Fruit fly (Drosophila melanogaster) whole organism, embryonic: ENCODE results near the gene Sirup.

Experiments used
- CG10209 ChIP-seq: fragments of 200-800 bp; sonication (Bioruptor generic); optimal IDR thresholded peaks from 3 replicates; lab custom pipeline; 2017; ENCODE audit warnings: missing biosample characterization, mild to moderate bottlenecking, missing genetic modification characterization, missing genetic modification reagents
- CG11456 ChIP-seq: fragments of 200-800 bp; sonication (Bioruptor generic); IDR thresholded peaks from 3 replicates; pipeline ENCODE4 v1.3.6; 2022; ENCODE audit warnings: missing biosample characterization, missing genetic modification characterization
- CG11504 ChIP-seq: fragments of 200-800 bp; sonication (Bioruptor generic); optimal IDR thresholded peaks from 3 replicates; lab custom pipeline; 2019; ENCODE audit warnings: missing biosample characterization, mild to moderate bottlenecking, missing genetic modification characterization, moderate library complexity
- CG12155 ChIP-seq: fragments of 200-800 bp; sonication (Bioruptor generic); optimal IDR thresholded peaks from 3 replicates; lab custom pipeline; 2016; ENCODE audit warnings: missing biosample characterization, missing genetic modification characterization
- CG12299 ChIP-seq: fragments of 200-800 bp; sonication (Bioruptor generic); optimal IDR thresholded peaks from 2 replicates; lab custom pipeline; 2018; ENCODE audit warnings: missing biosample characterization, mild to moderate bottlenecking, missing genetic modification characterization
- CG12744 ChIP-seq: fragments of 200-800 bp; sonication (Bioruptor generic); optimal IDR thresholded peaks from 2 replicates; lab custom pipeline; 2016; ENCODE audit warnings: missing biosample characterization, missing genetic modification characterization
- CG14050 ChIP-seq: fragments of 200-800 bp; sonication (Bioruptor generic); IDR thresholded peaks from 3 replicates; pipeline ENCODE4 v1.3.6; 2022; ENCODE audit warnings: missing biosample characterization, missing genetic modification characterization
- CG1529 ChIP-seq: fragments of 200-800 bp; sonication (Bioruptor generic); optimal IDR thresholded peaks from 3 replicates; lab custom pipeline; 2018; ENCODE audit warnings: missing biosample characterization, missing genetic modification characterization
- CG15479 ChIP-seq: fragments of 200-800 bp; sonication (Bioruptor generic); optimal IDR thresholded peaks from 3 replicates; lab custom pipeline; 2019; ENCODE audit warnings: missing biosample characterization, mild to moderate bottlenecking, missing genetic modification characterization, moderate library complexity
- CG15514 ChIP-seq: fragments of 200-800 bp; sonication (Bioruptor generic); optimal IDR thresholded peaks from 3 replicates; lab custom pipeline; 2017; ENCODE audit warnings: missing biosample characterization, missing genetic modification characterization, mild to moderate bottlenecking, moderate library complexity, missing genetic modification reagents
- CG17328 ChIP-seq: fragments of 200-800 bp; sonication (Bioruptor generic); IDR thresholded peaks from 2 replicates; pipeline ENCODE4 v1.3.6; 2022; ENCODE audit warnings: missing biosample characterization, missing genetic modification characterization
- CG18262 ChIP-seq: fragments of 200-800 bp; optimal IDR thresholded peaks from 3 replicates; lab custom pipeline; 2019; ENCODE audit warnings: missing biosample characterization, mild to moderate bottlenecking, missing genetic modification characterization, moderate library complexity
- CG31224 ChIP-seq: fragments of 200-800 bp; sonication (Bioruptor generic); IDR thresholded peaks from 2 replicates; pipeline ENCODE4 v1.3.6; 2022; ENCODE audit warnings: missing biosample characterization, missing genetic modification characterization
- CG42726 ChIP-seq: fragments of 200-800 bp; sonication (Bioruptor generic); IDR thresholded peaks from 2 replicates; pipeline ENCODE4 v1.3.6; 2022; ENCODE audit warnings: missing biosample characterization, missing genetic modification characterization; ENCODE audit not compliant: partially characterized antibody
- CG4360 ChIP-seq: fragments of 200-800 bp; sonication (Bioruptor generic); IDR thresholded peaks from 2 replicates; pipeline ENCODE4 v1.3.6; 2022; ENCODE audit warnings: missing biosample characterization, missing genetic modification characterization
- CG6791 ChIP-seq: fragments of 200-800 bp; sonication (Bioruptor generic); IDR thresholded peaks from 3 replicates; pipeline ENCODE4 v1.3.6; 2022; ENCODE audit warnings: missing biosample characterization, missing genetic modification characterization; ENCODE audit not compliant: partially characterized antibody
- CG6813 ChIP-seq: fragments of 200-800 bp; sonication (Bioruptor generic); optimal IDR thresholded peaks from 2 replicates; lab custom pipeline; 2017; ENCODE audit warnings: missing biosample characterization, missing genetic modification characterization, mild to moderate bottlenecking, moderate library complexity, missing genetic modification reagents
- CG8478 ChIP-seq: fragments of >200 bp; optimal IDR thresholded peaks from 2 replicates; lab custom pipeline; 2018
- CG9727 ChIP-seq: fragments of 200-800 bp; sonication (Bioruptor generic); optimal IDR thresholded peaks from 3 replicates; lab custom pipeline; 2017; ENCODE audit warnings: missing biosample characterization, mild to moderate bottlenecking, missing genetic modification characterization
- CHES-1-like ChIP-seq: fragments of 200-800 bp; sonication (Bioruptor generic); optimal IDR thresholded peaks from 2 replicates; lab custom pipeline; 2016; ENCODE audit warnings: missing biosample characterization, missing genetic modification characterization
- CTCF ChIP-seq: fragments of 200-800 bp; sonication (Bioruptor generic); optimal IDR thresholded peaks from 2 replicates; lab custom pipeline; 2017; ENCODE audit warnings: missing biosample characterization, mild to moderate bottlenecking, missing genetic modification characterization, moderate library complexity
- D19A ChIP-seq: fragments of 200-800 bp; optimal IDR thresholded peaks from 3 replicates; lab custom pipeline; 2019; ENCODE audit warnings: missing biosample characterization, mild to moderate bottlenecking, missing genetic modification characterization, moderate library complexity
- Drgx ChIP-seq: fragments of 200-800 bp; sonication (Bioruptor generic); IDR thresholded peaks from 2 replicates; pipeline ENCODE4 v1.3.6; 2022; ENCODE audit warnings: missing biosample characterization, missing genetic modification characterization
- Eip74EF ChIP-seq, 2 experiments: fragments of 200-800 bp in 1 of 2; fragments of >200 bp in 1 of 2; sonication (Bioruptor generic) in 1 of 2; optimal IDR thresholded peaks; 2 replicates each; lab custom pipeline; 2017 to 2019; ENCODE audit warnings: missing biosample characterization in 2 of 2, missing genetic modification characterization in 2 of 2, mild to moderate bottlenecking in 1 of 2, moderate library complexity in 1 of 2
- Hmx ChIP-seq: fragments of 200-800 bp; sonication (Bioruptor generic); optimal IDR thresholded peaks from 2 replicates; lab custom pipeline; 2016; ENCODE audit warnings: missing biosample characterization, missing genetic modification characterization
- Nf-YA ChIP-seq: fragments of 200-800 bp; sonication (Bioruptor generic); IDR thresholded peaks from 2 replicates; pipeline ENCODE4 v1.3.6; 2022; ENCODE audit warnings: missing biosample characterization, missing genetic modification characterization
- Scr ChIP-seq: fragments of 200-800 bp; sonication (Bioruptor generic); IDR thresholded peaks from 2 replicates; pipeline ENCODE4 v1.3.6; 2022; ENCODE audit warnings: missing biosample characterization, missing genetic modification characterization; ENCODE audit not compliant: partially characterized antibody
- Spps ChIP-seq: fragments of 200-800 bp; sonication (Bioruptor generic); optimal IDR thresholded peaks from 2 replicates; lab custom pipeline; 2018; ENCODE audit warnings: missing biosample characterization, mild to moderate bottlenecking, missing genetic modification characterization
- Xrp1 ChIP-seq: fragments of 200-800 bp; sonication (Bioruptor generic); IDR thresholded peaks from 2 replicates; pipeline ENCODE4 v1.3.6; 2022; ENCODE audit warnings: missing biosample characterization, missing genetic modification characterization
- chinmo ChIP-seq: fragments of 200-800 bp; sonication (Bioruptor generic); IDR thresholded peaks from 4 replicates; pipeline ENCODE4 v1.3.6; 2022; ENCODE audit warnings: missing biosample characterization, missing genetic modification characterization; ENCODE audit not compliant: partially characterized antibody
- chm ChIP-seq: fragments of 200-800 bp; sonication (Bioruptor generic); IDR thresholded peaks from 2 replicates; pipeline ENCODE4 v1.3.6; 2022; ENCODE audit warnings: missing biosample characterization, missing genetic modification characterization
- crp ChIP-seq, 2 experiments: fragments of 200-800 bp; sonication (Bioruptor generic); optimal IDR thresholded peaks; 2 replicates in 1 of 2; 3 replicates in 1 of 2; lab custom pipeline; 2017; ENCODE audit warnings: missing biosample characterization in 2 of 2, missing genetic modification characterization in 2 of 2, mild to moderate bottlenecking in 1 of 2, moderate library complexity in 1 of 2
- eyg ChIP-seq: fragments of 200-800 bp; sonication (Bioruptor generic); optimal IDR thresholded peaks from 3 replicates; lab custom pipeline; 2016; ENCODE audit warnings: missing biosample characterization, missing genetic modification characterization
- fd96Cb ChIP-seq: fragments of 200-800 bp; sonication (Bioruptor generic); optimal IDR thresholded peaks from 2 replicates; lab custom pipeline; 2018; ENCODE audit warnings: missing biosample characterization, mild to moderate bottlenecking, missing genetic modification characterization, moderate library complexity
- gcm2 ChIP-seq: fragments of 200-800 bp; sonication (Bioruptor generic); optimal IDR thresholded peaks from 2 replicates; lab custom pipeline; 2016; ENCODE audit warnings: missing biosample characterization, missing genetic modification characterization
- inv ChIP-seq: fragments of 200-800 bp; sonication (Bioruptor generic); IDR thresholded peaks from 2 replicates; pipeline ENCODE4 v1.3.6; 2022; ENCODE audit warnings: missing biosample characterization, missing genetic modification characterization; ENCODE audit not compliant: partially characterized antibody
- jigr1 ChIP-seq: fragments of 200-800 bp; sonication (Bioruptor generic); IDR thresholded peaks from 3 replicates; pipeline ENCODE4 v1.3.6; 2022; ENCODE audit warnings: missing biosample characterization, missing genetic modification characterization
- lbe ChIP-seq: fragments of 200-800 bp; sonication (Bioruptor generic); optimal IDR thresholded peaks from 2 replicates; lab custom pipeline; 2016; ENCODE audit warnings: missing biosample characterization, mild to moderate bottlenecking, missing genetic modification characterization
- mirr ChIP-seq: fragments of 200-800 bp; sonication (Bioruptor generic); optimal IDR thresholded peaks from 3 replicates; lab custom pipeline; 2018; ENCODE audit warnings: missing biosample characterization, mild to moderate bottlenecking, missing genetic modification characterization
- nerfin-2 ChIP-seq: fragments of 200-800 bp; sonication (Bioruptor generic); IDR thresholded peaks from 2 replicates; pipeline ENCODE4 v1.3.6; 2022; ENCODE audit warnings: missing biosample characterization, missing genetic modification characterization; ENCODE audit not compliant: partially characterized antibody
- pb ChIP-seq: fragments of 200-800 bp; sonication (Bioruptor generic); optimal IDR thresholded peaks from 3 replicates; lab custom pipeline; 2016; ENCODE audit warnings: missing biosample characterization, missing genetic modification characterization
- row ChIP-seq: fragments of 200-800 bp; sonication (Bioruptor generic); IDR thresholded peaks from 3 replicates; pipeline ENCODE4 v1.3.6; 2022; ENCODE audit warnings: missing biosample characterization, missing genetic modification characterization
- run ChIP-seq: fragments of 200-800 bp; sonication (Bioruptor generic); optimal IDR thresholded peaks from 3 replicates; lab custom pipeline; 2018; ENCODE audit warnings: missing biosample characterization, mild to moderate bottlenecking, missing genetic modification characterization
- seq ChIP-seq: fragments of 200-800 bp; sonication (Bioruptor generic); IDR thresholded peaks from 2 replicates; pipeline ENCODE4 v1.3.6; 2022; ENCODE audit warnings: missing biosample characterization, missing genetic modification characterization
- shn ChIP-seq: fragments of 200-800 bp; sonication (Bioruptor generic); optimal IDR thresholded peaks from 3 replicates; lab custom pipeline; 2016; ENCODE audit warnings: missing biosample characterization, missing genetic modification characterization
- trem ChIP-seq: fragments of 200-800 bp; optimal IDR thresholded peaks from 3 replicates; lab custom pipeline; 2019; ENCODE audit warnings: missing biosample characterization, mild to moderate bottlenecking, missing genetic modification characterization, moderate library complexity
- tup ChIP-seq: fragments of 200-800 bp; sonication (Bioruptor generic); optimal IDR thresholded peaks from 2 replicates; lab custom pipeline; 2016; ENCODE audit warnings: missing biosample characterization, mild to moderate bottlenecking, missing genetic modification characterization, moderate library complexity
- vvl ChIP-seq: fragments of 200-800 bp; sonication (Bioruptor generic); IDR thresholded peaks from 2 replicates; pipeline ENCODE4 v1.3.6; 2022; ENCODE audit warnings: missing biosample characterization, missing genetic modification characterization
- zfh2 ChIP-seq: fragments of 200-800 bp; sonication (Bioruptor generic); optimal IDR thresholded peaks from 2 replicates; lab custom pipeline; 2016; ENCODE audit warnings: missing biosample characterization, missing genetic modification characterization

Gene Sirup

DNA sequence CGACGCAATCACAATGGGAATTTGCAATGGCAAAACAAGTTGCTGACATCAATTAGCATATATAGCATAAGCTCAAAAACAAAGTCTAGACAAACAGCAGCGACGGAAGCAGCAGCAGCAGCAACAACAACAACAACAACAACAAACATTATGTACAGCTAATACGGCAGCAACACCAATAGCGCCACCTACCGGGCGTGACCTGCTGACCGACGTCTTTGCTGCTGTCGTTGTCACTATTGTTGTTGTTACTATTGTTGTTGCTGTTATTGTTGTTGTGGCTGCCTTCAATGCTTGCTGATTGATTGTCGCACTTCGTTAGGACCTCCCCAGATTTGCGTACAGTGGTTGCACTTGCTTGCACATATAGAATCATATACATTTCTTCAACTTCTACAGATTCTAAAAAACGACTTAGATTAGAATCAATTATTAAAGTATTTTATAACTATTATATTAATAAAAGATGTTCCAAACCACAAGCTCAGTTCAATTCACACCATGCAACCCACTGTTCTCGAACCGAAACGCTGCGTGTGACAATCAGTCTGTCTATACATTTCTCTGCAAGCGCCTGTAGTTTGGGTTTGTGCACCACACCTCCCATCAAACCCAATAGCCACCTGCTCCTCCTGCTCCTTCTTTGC, 45.2 kb upstream of the Sirup start:
- no peak for TF ChIP-seq CG12299 (tag; lab: Kevin White, UChicago)
- TF ChIP-seq CG10209 (GFP tag; lab: Kevin White, UChicago) = no peak
- 0 out of 2 replicates have a peak, but pooled peaks have one; percentile 9 for TF ChIP-seq vvl (GFP tag; lab: Robert Waterston, UW)
- TF ChIP-seq CG1529 (GFP tag; lab: Kevin White, UChicago) = no peak
- no peak for TF ChIP-seq Scr (GFP tag; lab: Robert Waterston, UW)
- TF ChIP-seq Xrp1 (GFP tag; lab: Robert Waterston, UW) = no peak
- peak; percentile 83 for TF ChIP-seq CTCF (GFP tag; lab: Kevin White, UChicago)
- TF ChIP-seq Drgx (GFP tag; lab: Robert Waterston, UW) = peak; percentile 78
- TF ChIP-seq CG4360 = peak; percentile 68
- TF ChIP-seq CG8478 (lab: Kevin White, UChicago) = no peak
- no peak for TF ChIP-seq chm
- TF ChIP-seq zfh2 (GFP tag; lab: Kevin White, UChicago) = no peak
- TF ChIP-seq nerfin-2 (GFP tag; lab: Robert Waterston, UW) = no peak
- peak; percentile 8 for TF ChIP-seq CG11504 (tag; lab: Kevin White, UChicago)
- TF ChIP-seq CG15514 (GFP tag; lab: Kevin White, UChicago) = no peak
- TF ChIP-seq CG6813 (GFP tag; lab: Kevin White, UChicago) = no peak
- no peak for TF ChIP-seq Eip74EF (GFP tag; optimal IDR thresholded peaks at IDR 0.05; lab: Kevin White, UChicago)

DNA sequence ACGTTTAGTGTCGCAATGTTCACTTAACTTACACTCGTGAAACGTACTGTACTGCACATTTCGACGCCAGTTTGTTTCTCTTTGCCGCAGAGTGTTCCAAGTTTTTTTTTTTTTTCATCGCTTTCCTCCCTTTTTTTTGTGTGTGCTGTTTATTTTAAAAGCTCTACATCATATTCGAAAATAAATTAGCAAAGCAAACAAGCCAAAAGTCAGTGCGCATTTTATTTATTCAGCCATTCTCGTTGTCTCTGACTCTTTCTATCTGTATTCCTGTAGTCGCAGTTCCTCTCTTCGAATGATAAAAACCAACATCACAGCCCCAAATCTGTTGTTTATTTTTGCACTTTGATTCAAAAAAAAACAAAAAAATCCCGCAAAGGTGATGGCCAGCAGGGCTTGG, 44.1 kb upstream of the Sirup start:
- no peak for TF ChIP-seq CG17328 (GFP tag; lab: Robert Waterston, UW)
- TF ChIP-seq chinmo (GFP tag; lab: Robert Waterston, UW) = no peak
- no peak for TF ChIP-seq shn (GFP tag; lab: Kevin White, UChicago)
- no peak for TF ChIP-seq gcm2 (GFP tag; lab: Kevin White, UChicago)
- TF ChIP-seq fd96Cb (tag; lab: Kevin White, UChicago) = no peak
- TF ChIP-seq run = no peak
- no peak for TF ChIP-seq eyg (GFP tag; lab: Kevin White, UChicago)
- no peak for TF ChIP-seq inv
- TF ChIP-seq CG14050 (GFP tag; lab: Robert Waterston, UW) = no peak
- TF ChIP-seq CG42726 (GFP tag; lab: Robert Waterston, UW) = no peak
- no peak for TF ChIP-seq crp (GFP tag; optimal IDR thresholded peaks at IDR 0.05; lab: Kevin White, UChicago)
- TF ChIP-seq mirr (GFP tag; lab: Kevin White, UChicago) = no peak
- TF ChIP-seq CG31224 (GFP tag; lab: Robert Waterston, UW) = no peak
- TF ChIP-seq Spps (tag; lab: Kevin White, UChicago) = no peak
- 0 out of 3 replicates have a peak, but pooled peaks have one; percentile 50 for TF ChIP-seq CG11456 (GFP tag; lab: Robert Waterston, UW)
- no peak for TF ChIP-seq Nf-YA
- TF ChIP-seq CG18262 (tag; lab: Kevin White, UChicago) = no peak
- TF ChIP-seq zfh2 (GFP tag; lab: Kevin White, UChicago) = no peak
- no peak for TF ChIP-seq tup
- TF ChIP-seq row (GFP tag; lab: Robert Waterston, UW) = no peak
- no peak for TF ChIP-seq CG6791
- TF ChIP-seq CG15479 = no peak
- no peak for TF ChIP-seq Scr (GFP tag; lab: Robert Waterston, UW)
- TF ChIP-seq CG12155 = no peak
- TF ChIP-seq seq (GFP tag; lab: Robert Waterston, UW) = peak; percentile 31; the same call in 1 of the 2 replicates
- no peak for TF ChIP-seq CG9727 (GFP tag; lab: Kevin White, UChicago)
- no peak for TF ChIP-seq D19A
- no peak for TF ChIP-seq trem (tag; lab: Kevin White, UChicago)
- TF ChIP-seq CHES-1-like (GFP tag; lab: Kevin White, UChicago) = no peak
- TF ChIP-seq pb (GFP tag; lab: Kevin White, UChicago) = no peak
- TF ChIP-seq jigr1 (GFP tag; lab: Robert Waterston, UW) = no peak
- no peak for TF ChIP-seq CG1529 (GFP tag; lab: Kevin White, UChicago)
- no peak for TF ChIP-seq CG12744
- TF ChIP-seq Hmx (GFP tag; lab: Kevin White, UChicago) = no peak
- TF ChIP-seq lbe (GFP tag; lab: Kevin White, UChicago) = peak; percentile 26
